Fruit fly (Drosophila melanogaster) whole organism, pupa: ENCODE results near the gene CrzR.

Source experiments
- CG10348 ChIP-seq: fragments of 200-800 bp; sonication (Bioruptor generic); IDR thresholded peaks from 2 replicates; pipeline ENCODE4 v1.3.6; 2022; ENCODE audit warnings: missing biosample characterization, missing genetic modification characterization
- CG12605 ChIP-seq: fragments of 200-800 bp; sonication (Bioruptor generic); IDR thresholded peaks from 2 replicates; pipeline ENCODE4 v1.3.6; 2022; ENCODE audit warnings: missing biosample characterization, missing genetic modification characterization
- CG13204 ChIP-seq: fragments of 200-800 bp; sonication (Bioruptor generic); optimal IDR thresholded peaks from 2 replicates; lab custom pipeline; 2018; ENCODE audit warnings: missing biosample characterization, mild to moderate bottlenecking, missing genetic modification characterization, moderate library complexity
- CG14655 ChIP-seq: fragments of 200-800 bp; sonication (Bioruptor generic); optimal IDR thresholded peaks from 3 replicates; lab custom pipeline; 2017; ENCODE audit warnings: mild to moderate bottlenecking, missing biosample characterization, missing genetic modification reagents, missing genetic modification characterization
- CG15710 ChIP-seq: fragments of 200-800 bp; sonication (Bioruptor generic); optimal IDR thresholded peaks from 2 replicates; lab custom pipeline; 2018; ENCODE audit warnings: missing biosample characterization, mild to moderate bottlenecking, missing genetic modification characterization, moderate library complexity
- CG17806 ChIP-seq: fragments of 200-800 bp; sonication (Bioruptor generic); optimal IDR thresholded peaks from 2 replicates; lab custom pipeline; 2018; ENCODE audit warnings: missing biosample characterization, mild to moderate bottlenecking, missing genetic modification characterization, moderate library complexity
- CG32121 ChIP-seq: fragments of 200-800 bp; sonication (Bioruptor generic); IDR thresholded peaks from 2 replicates; pipeline ENCODE4 v1.3.6; 2022; ENCODE audit warnings: missing biosample characterization, missing genetic modification characterization
- CG34367 ChIP-seq: fragments of 200-800 bp; sonication (Bioruptor generic); optimal IDR thresholded peaks from 2 replicates; lab custom pipeline; 2018; ENCODE audit warnings: missing biosample characterization, mild to moderate bottlenecking, missing genetic modification characterization
- CG4496 ChIP-seq: fragments of 200-800 bp; sonication (Bioruptor generic); IDR thresholded peaks from 3 replicates; pipeline ENCODE4 v1.3.6; 2022; ENCODE audit warnings: missing biosample characterization, missing genetic modification characterization
- CG8159 ChIP-seq: fragments of 200-800 bp; sonication (Bioruptor generic); optimal IDR thresholded peaks from 3 replicates; lab custom pipeline; 2018; ENCODE audit warnings: missing biosample characterization, mild to moderate bottlenecking, missing genetic modification characterization, moderate library complexity
- CG8301 ChIP-seq: fragments of 200-800 bp; sonication (Bioruptor generic); optimal IDR thresholded peaks from 2 replicates; lab custom pipeline; 2018; ENCODE audit warnings: missing biosample characterization, mild to moderate bottlenecking, missing genetic modification characterization
- CG9948 ChIP-seq: fragments of 200-800 bp; sonication (Bioruptor generic); optimal IDR thresholded peaks from 2 replicates; lab custom pipeline; 2018; ENCODE audit warnings: missing biosample characterization, mild to moderate bottlenecking, missing genetic modification characterization, moderate library complexity
- D1 ChIP-seq: fragments of 200-800 bp; sonication (Bioruptor generic); optimal IDR thresholded peaks from 2 replicates; lab custom pipeline; 2018; ENCODE audit warnings: missing biosample characterization, mild to moderate bottlenecking, missing genetic modification characterization, moderate library complexity
- EcR ChIP-seq: fragments of 200-800 bp; sonication (Bioruptor generic); optimal IDR thresholded peaks from 3 replicates; lab custom pipeline; 2019; ENCODE audit warnings: missing biosample characterization, missing genetic modification characterization, mild to moderate bottlenecking, moderate library complexity, missing genetic modification reagents
- Ets98B ChIP-seq: fragments of 200-800 bp; sonication (Bioruptor generic); IDR thresholded peaks from 2 replicates; pipeline ENCODE4 v1.3.6; 2022; ENCODE audit warnings: missing biosample characterization, missing genetic modification characterization
- Pif1A ChIP-seq: fragments of 200-800 bp; sonication (Bioruptor generic); optimal IDR thresholded peaks from 3 replicates; lab custom pipeline; 2016; ENCODE audit warnings: missing biosample characterization, missing genetic modification characterization
- Pif1B ChIP-seq: fragments of 200-800 bp; sonication (Bioruptor generic); optimal IDR thresholded peaks from 3 replicates; lab custom pipeline; 2016; ENCODE audit warnings: missing biosample characterization, missing genetic modification characterization
- Snoo ChIP-seq: fragments of 200-800 bp; sonication (Bioruptor generic); optimal IDR thresholded peaks from 3 replicates; lab custom pipeline; 2017; ENCODE audit warnings: missing biosample characterization, mild to moderate bottlenecking, missing genetic modification characterization, inconsistent platforms
- fd96Ca ChIP-seq: fragments of 200-800 bp; sonication (Bioruptor generic); IDR thresholded peaks from 3 replicates; pipeline ENCODE4 v1.3.6; 2022; ENCODE audit warnings: missing biosample characterization, missing genetic modification characterization
- gl ChIP-seq: fragments of 200-800 bp; sonication (Bioruptor generic); optimal IDR thresholded peaks from 2 replicates; lab custom pipeline; 2018; ENCODE audit warnings: missing biosample characterization, mild to moderate bottlenecking, missing genetic modification characterization
- rn ChIP-seq: fragments of 200-800 bp; sonication (Bioruptor generic); IDR thresholded peaks from 2 replicates; pipeline ENCODE4 v1.3.6; 2022; ENCODE audit warnings: missing biosample characterization, missing genetic modification characterization

The CrzR gene

dm6 chr3L:12380592-12380991, 29.2 kb upstream of the CrzR start:
- TF ChIP-seq Ets98B (GFP tag; lab: Robert Waterston, UW) (no peak), CG34367 (tag; lab: Kevin White, UChicago) (no peak), CG12605 (GFP tag; lab: Robert Waterston, UW) (no peak), CG8301 (tag; lab: Kevin White, UChicago) (no peak), gl (tag; lab: Kevin White, UChicago) (no peak), CG9948 (no peak), Pif1B (GFP tag; lab: Kevin White, UChicago) (no peak), rn (GFP tag; lab: Robert Waterston, UW) (no peak), EcR (GFP tag; lab: Kevin White, UChicago) (no peak), D1 (tag; lab: Kevin White, UChicago) (no peak), CG14655 (GFP tag; lab: Kevin White, UChicago) (no peak), CG13204 (GFP tag; lab: Kevin White, UChicago) (no peak), CG8159 (tag; lab: Kevin White, UChicago) (no peak), CG4496 (GFP tag; lab: Robert Waterston, UW) (no peak), Pif1A (no peak)

- TF ChIP-seq Pif1B (GFP tag; lab: Kevin White, UChicago) = no peak
- no peak for TF ChIP-seq CG32121 (GFP tag; lab: Robert Waterston, UW)
- TF ChIP-seq CG9948 = no peak
- no peak for TF ChIP-seq CG14655 (GFP tag; lab: Kevin White, UChicago)
- no peak for TF ChIP-seq CG17806
- no peak for TF ChIP-seq CG4496 (GFP tag; lab: Robert Waterston, UW)
- TF ChIP-seq fd96Ca (GFP tag; lab: Robert Waterston, UW) = no peak
- TF ChIP-seq CG12605 (GFP tag; lab: Robert Waterston, UW) = no peak
- TF ChIP-seq rn (GFP tag; lab: Robert Waterston, UW) = no peak
- no peak for TF ChIP-seq Snoo (tag; lab: Kevin White, UChicago)
Observed at dm6 chr3L:12374420-12374819, 23.1 kb upstream of the CrzR start.

- no peak for TF ChIP-seq CG12605 (GFP tag; lab: Robert Waterston, UW)
- TF ChIP-seq gl (tag; lab: Kevin White, UChicago) = no peak
Observed at dm6 chr3L:12363729-12364128, 12.4 kb upstream of the CrzR start.

DNA sequence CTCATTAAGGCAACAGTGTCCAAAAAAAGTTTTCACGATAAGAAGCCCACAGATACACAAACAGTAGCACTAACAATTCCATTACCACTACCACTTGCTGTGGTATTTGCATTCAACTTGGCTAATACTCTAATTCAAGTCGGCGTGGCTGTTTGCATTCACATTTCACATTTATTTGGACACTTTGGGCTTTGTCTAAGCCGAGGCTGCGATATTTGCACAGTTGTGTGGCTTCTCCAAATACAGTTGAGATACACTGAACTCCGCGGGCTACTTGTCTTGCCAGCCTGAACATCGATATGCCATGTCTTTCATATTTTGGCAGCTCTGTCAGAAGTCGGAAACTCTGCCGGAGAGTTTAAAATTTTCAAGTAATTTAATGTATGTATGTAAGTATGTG, 1.0 kb downstream of the CrzR start:
- TF ChIP-seq Pif1A = no peak
- no peak for TF ChIP-seq fd96Ca (GFP tag; lab: Robert Waterston, UW)
- no peak for TF ChIP-seq CG13204 (GFP tag; lab: Kevin White, UChicago)
- TF ChIP-seq CG12605 (GFP tag; lab: Robert Waterston, UW) = no peak
- TF ChIP-seq CG34367 (tag; lab: Kevin White, UChicago) = no peak
- no peak for TF ChIP-seq Snoo (tag; lab: Kevin White, UChicago)
- no peak for TF ChIP-seq EcR (GFP tag; lab: Kevin White, UChicago)
- TF ChIP-seq CG9948 = no peak
- no peak for TF ChIP-seq CG32121 (GFP tag; lab: Robert Waterston, UW)
- TF ChIP-seq CG8159 (tag; lab: Kevin White, UChicago) = no peak
- no peak for TF ChIP-seq D1 (tag; lab: Kevin White, UChicago)
- TF ChIP-seq CG17806 = no peak
- TF ChIP-seq CG10348 (GFP tag; lab: Robert Waterston, UW) = no peak
- TF ChIP-seq Ets98B (GFP tag; lab: Robert Waterston, UW) = no peak
- no peak for TF ChIP-seq CG8301 (tag; lab: Kevin White, UChicago)
- TF ChIP-seq, all 21 proteins: peak for 0

dm6 chr3L:12336339-12336738, 15.0 kb downstream of the CrzR start, which contains the start of gene CG10418:
TSS of gene CG10418 (plus strand) at chr3L:12336676.
- TF ChIP-seq Pif1B (GFP tag; lab: Kevin White, UChicago) (no peak), D1 (tag; lab: Kevin White, UChicago) (peak; percentile 37), CG13204 (GFP tag; lab: Kevin White, UChicago) (no peak), fd96Ca (GFP tag; lab: Robert Waterston, UW) (no peak)

- TF ChIP-seq CG8301 (tag; lab: Kevin White, UChicago) = no peak
- no peak for TF ChIP-seq CG10348 (GFP tag; lab: Robert Waterston, UW)
- TF ChIP-seq Snoo (tag; lab: Kevin White, UChicago) = no peak
- no peak for TF ChIP-seq CG4496 (GFP tag; lab: Robert Waterston, UW)
- no peak for TF ChIP-seq rn (GFP tag; lab: Robert Waterston, UW)
- TF ChIP-seq fd96Ca (GFP tag; lab: Robert Waterston, UW) = no peak
- TF ChIP-seq D1 (tag; lab: Kevin White, UChicago) = no peak
- TF ChIP-seq CG9948 = no peak
- no peak for TF ChIP-seq CG32121 (GFP tag; lab: Robert Waterston, UW)
- TF ChIP-seq CG13204 (GFP tag; lab: Kevin White, UChicago) = no peak
- no peak for TF ChIP-seq CG14655 (GFP tag; lab: Kevin White, UChicago)
- no peak for TF ChIP-seq Pif1B (GFP tag; lab: Kevin White, UChicago)
- TF ChIP-seq Ets98B (GFP tag; lab: Robert Waterston, UW) = no peak
- no peak for TF ChIP-seq Pif1A
- TF ChIP-seq CG17806 = no peak
- TF ChIP-seq CG12605 (GFP tag; lab: Robert Waterston, UW) = no peak
- no peak for TF ChIP-seq CG34367 (tag; lab: Kevin White, UChicago)
- TF ChIP-seq EcR (GFP tag; lab: Kevin White, UChicago) = no peak
- TF ChIP-seq CG15710 (tag; lab: Kevin White, UChicago) = no peak
Observed at dm6 chr3L:12329549-12329948, 21.8 kb downstream of the CrzR start.
